Worm (Caenorhabditis elegans): ENCODE data around the gene idpp-16.

ce11 chrV:11598807-11599206 is 7.5 kb downstream of the idpp-16 start, which contains the start of gene srx-84:
- TF ChIP-seq ama-1 (optimal IDR thresholded peaks at IDR 0.05) (no peak), hmbx-1 (tag; optimal IDR thresholded peaks at IDR 0.05) (no peak), tbx-37 (GFP tag; conservative IDR thresholded peaks at IDR 0.05) (no peak), tra-4 (tag; optimal IDR thresholded peaks at IDR 0.05) (no peak), hmg-4 (GFP tag; optimal IDR thresholded peaks at IDR 0.05) (no peak), F13C5.2 (tag; optimal IDR thresholded peaks at IDR 0.05) (no peak), ceh-13 (GFP tag; optimal IDR thresholded peaks at IDR 0.05) (no peak), tbx-11 (GFP tag; IDR thresholded peaks at IDR 0.05) (no peak), B0310.2 (tag; optimal IDR thresholded peaks at IDR 0.05) (no peak), scrt-1 (GFP tag; IDR thresholded peaks at IDR 0.05) (no peak), pes-1 (GFP tag; IDR thresholded peaks at IDR 0.05) (no peak)
